Fruit fly (Drosophila melanogaster) whole organism, pupa: ENCODE measurements around the gene hyd.

Experiments used
- CG10348 ChIP-seq: fragments of 200-800 bp; sonication (Bioruptor generic); IDR thresholded peaks from 2 replicates; pipeline ENCODE4 v1.3.6; 2022; ENCODE audit warnings: missing biosample characterization, missing genetic modification characterization
- CG12605 ChIP-seq: fragments of 200-800 bp; sonication (Bioruptor generic); IDR thresholded peaks from 2 replicates; pipeline ENCODE4 v1.3.6; 2022; ENCODE audit warnings: missing biosample characterization, missing genetic modification characterization
- CG13204 ChIP-seq: fragments of 200-800 bp; sonication (Bioruptor generic); optimal IDR thresholded peaks from 2 replicates; lab custom pipeline; 2018; ENCODE audit warnings: missing biosample characterization, mild to moderate bottlenecking, missing genetic modification characterization, moderate library complexity
- CG14655 ChIP-seq: fragments of 200-800 bp; sonication (Bioruptor generic); optimal IDR thresholded peaks from 3 replicates; lab custom pipeline; 2017; ENCODE audit warnings: mild to moderate bottlenecking, missing biosample characterization, missing genetic modification reagents, missing genetic modification characterization
- CG15710 ChIP-seq: fragments of 200-800 bp; sonication (Bioruptor generic); optimal IDR thresholded peaks from 2 replicates; lab custom pipeline; 2018; ENCODE audit warnings: missing biosample characterization, mild to moderate bottlenecking, missing genetic modification characterization, moderate library complexity
- CG17806 ChIP-seq: fragments of 200-800 bp; sonication (Bioruptor generic); optimal IDR thresholded peaks from 2 replicates; lab custom pipeline; 2018; ENCODE audit warnings: missing biosample characterization, mild to moderate bottlenecking, missing genetic modification characterization, moderate library complexity
- CG32121 ChIP-seq: fragments of 200-800 bp; sonication (Bioruptor generic); IDR thresholded peaks from 2 replicates; pipeline ENCODE4 v1.3.6; 2022; ENCODE audit warnings: missing biosample characterization, missing genetic modification characterization
- CG34367 ChIP-seq: fragments of 200-800 bp; sonication (Bioruptor generic); optimal IDR thresholded peaks from 2 replicates; lab custom pipeline; 2018; ENCODE audit warnings: missing biosample characterization, mild to moderate bottlenecking, missing genetic modification characterization
- CG4496 ChIP-seq: fragments of 200-800 bp; sonication (Bioruptor generic); IDR thresholded peaks from 3 replicates; pipeline ENCODE4 v1.3.6; 2022; ENCODE audit warnings: missing biosample characterization, missing genetic modification characterization
- CG8159 ChIP-seq: fragments of 200-800 bp; sonication (Bioruptor generic); optimal IDR thresholded peaks from 3 replicates; lab custom pipeline; 2018; ENCODE audit warnings: missing biosample characterization, mild to moderate bottlenecking, missing genetic modification characterization, moderate library complexity
- CG8301 ChIP-seq: fragments of 200-800 bp; sonication (Bioruptor generic); optimal IDR thresholded peaks from 2 replicates; lab custom pipeline; 2018; ENCODE audit warnings: missing biosample characterization, mild to moderate bottlenecking, missing genetic modification characterization
- CG9948 ChIP-seq: fragments of 200-800 bp; sonication (Bioruptor generic); optimal IDR thresholded peaks from 2 replicates; lab custom pipeline; 2018; ENCODE audit warnings: missing biosample characterization, mild to moderate bottlenecking, missing genetic modification characterization, moderate library complexity
- D1 ChIP-seq: fragments of 200-800 bp; sonication (Bioruptor generic); optimal IDR thresholded peaks from 2 replicates; lab custom pipeline; 2018; ENCODE audit warnings: missing biosample characterization, mild to moderate bottlenecking, missing genetic modification characterization, moderate library complexity
- EcR ChIP-seq: fragments of 200-800 bp; sonication (Bioruptor generic); optimal IDR thresholded peaks from 3 replicates; lab custom pipeline; 2019; ENCODE audit warnings: missing biosample characterization, missing genetic modification characterization, mild to moderate bottlenecking, moderate library complexity, missing genetic modification reagents
- Ets98B ChIP-seq: fragments of 200-800 bp; sonication (Bioruptor generic); IDR thresholded peaks from 2 replicates; pipeline ENCODE4 v1.3.6; 2022; ENCODE audit warnings: missing biosample characterization, missing genetic modification characterization
- Pif1A ChIP-seq: fragments of 200-800 bp; sonication (Bioruptor generic); optimal IDR thresholded peaks from 3 replicates; lab custom pipeline; 2016; ENCODE audit warnings: missing biosample characterization, missing genetic modification characterization
- Pif1B ChIP-seq: fragments of 200-800 bp; sonication (Bioruptor generic); optimal IDR thresholded peaks from 3 replicates; lab custom pipeline; 2016; ENCODE audit warnings: missing biosample characterization, missing genetic modification characterization
- Snoo ChIP-seq: fragments of 200-800 bp; sonication (Bioruptor generic); optimal IDR thresholded peaks from 3 replicates; lab custom pipeline; 2017; ENCODE audit warnings: missing biosample characterization, mild to moderate bottlenecking, missing genetic modification characterization, inconsistent platforms
- fd96Ca ChIP-seq: fragments of 200-800 bp; sonication (Bioruptor generic); IDR thresholded peaks from 3 replicates; pipeline ENCODE4 v1.3.6; 2022; ENCODE audit warnings: missing biosample characterization, missing genetic modification characterization
- gl ChIP-seq: fragments of 200-800 bp; sonication (Bioruptor generic); optimal IDR thresholded peaks from 2 replicates; lab custom pipeline; 2018; ENCODE audit warnings: missing biosample characterization, mild to moderate bottlenecking, missing genetic modification characterization
- rn ChIP-seq: fragments of 200-800 bp; sonication (Bioruptor generic); IDR thresholded peaks from 2 replicates; pipeline ENCODE4 v1.3.6; 2022; ENCODE audit warnings: missing biosample characterization, missing genetic modification characterization

Gene hyd

DNA sequence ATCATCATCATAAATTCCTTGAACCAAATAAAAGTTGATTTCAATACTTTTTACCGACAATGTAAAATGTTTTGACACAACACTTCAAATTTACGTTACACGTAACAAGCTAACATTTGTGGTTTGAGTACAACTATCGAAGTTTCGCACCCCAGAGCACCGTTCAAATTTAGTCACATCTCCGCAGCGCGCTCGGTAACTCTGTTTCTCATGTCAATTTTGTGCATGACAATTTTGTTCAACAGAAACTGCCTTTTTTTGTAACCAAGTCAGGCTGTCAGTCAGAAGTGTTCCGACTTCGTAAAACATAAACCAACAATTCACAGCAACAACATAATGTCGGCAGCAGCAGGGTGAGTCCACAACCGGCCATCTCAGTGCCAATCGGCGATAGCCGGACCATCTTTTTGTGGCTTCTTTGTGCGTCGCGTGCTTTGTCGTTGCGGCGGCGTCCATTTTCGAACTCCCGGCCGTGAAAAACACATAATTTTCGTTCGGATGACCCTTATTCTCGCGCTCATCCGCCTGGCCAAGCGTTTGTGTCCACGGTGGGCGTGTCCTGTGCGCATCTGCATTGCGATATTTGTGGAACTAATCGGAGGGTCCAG lies 47.6 kb downstream of the hyd start, which contains the start of gene p23:
TSS of gene p23 (plus strand) at position 194 of the 608 bp plus-strand sequence.
- TF ChIP-seq CG15710 (no peak), Pif1B (GFP tag; lab: Kevin White, UChicago) (no peak), fd96Ca (no peak), Pif1A (GFP tag; lab: Kevin White, UChicago) (no peak), CG4496 (no peak), CG8159 (tag; lab: Kevin White, UChicago) (no peak), rn (GFP tag; lab: Robert Waterston, UW) (no peak), CG13204 (GFP tag; lab: Kevin White, UChicago) (no peak), EcR (GFP tag; lab: Kevin White, UChicago) (no peak), CG14655 (GFP tag; lab: Kevin White, UChicago) (no peak), CG10348 (no peak), D1 (no peak), CG8301 (tag; lab: Kevin White, UChicago) (no peak), gl (no peak), Snoo (tag; lab: Kevin White, UChicago) (no peak), Ets98B (GFP tag; lab: Robert Waterston, UW) (no peak), CG34367 (tag; lab: Kevin White, UChicago) (no peak), CG9948 (tag; lab: Kevin White, UChicago) (no peak), CG32121 (GFP tag; lab: Robert Waterston, UW) (no peak), CG12605 (no peak)

DNA sequence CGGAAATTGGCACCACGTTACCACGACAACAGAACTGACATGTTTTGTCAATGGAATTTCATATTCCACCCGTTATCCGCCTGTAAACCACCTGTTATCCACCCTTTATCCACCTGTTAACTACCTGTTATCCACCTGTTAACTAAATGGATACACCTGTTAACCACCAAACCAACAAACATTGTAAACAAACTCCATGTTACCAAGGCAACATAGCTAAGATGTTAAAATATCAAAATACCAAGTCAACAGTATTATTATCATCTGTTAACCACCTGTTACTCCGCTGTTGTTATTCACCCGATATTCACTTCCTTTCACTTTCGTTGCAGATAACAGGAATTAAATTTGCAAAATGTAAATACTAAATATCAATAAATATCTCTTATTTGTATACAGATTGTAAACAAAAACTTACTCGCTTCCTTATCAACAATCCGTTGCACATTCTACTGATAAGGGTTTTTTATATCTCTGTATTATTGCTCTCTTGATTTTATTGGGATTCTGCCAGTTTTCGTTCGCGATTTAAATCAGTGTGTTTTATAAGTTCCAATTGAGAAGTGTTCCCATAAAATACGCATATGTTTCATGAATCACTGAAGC lies 50.3 kb downstream of the hyd start, which contains the start of gene Nepl12:
TSS of gene Nepl12 (plus strand) at position 556 of the 606 bp plus-strand sequence.
- TF ChIP-seq EcR (GFP tag; lab: Kevin White, UChicago) (no peak), fd96Ca (no peak), CG12605 (peak; percentile 41; the same call in 1 of the 2 replicates)

DNA sequence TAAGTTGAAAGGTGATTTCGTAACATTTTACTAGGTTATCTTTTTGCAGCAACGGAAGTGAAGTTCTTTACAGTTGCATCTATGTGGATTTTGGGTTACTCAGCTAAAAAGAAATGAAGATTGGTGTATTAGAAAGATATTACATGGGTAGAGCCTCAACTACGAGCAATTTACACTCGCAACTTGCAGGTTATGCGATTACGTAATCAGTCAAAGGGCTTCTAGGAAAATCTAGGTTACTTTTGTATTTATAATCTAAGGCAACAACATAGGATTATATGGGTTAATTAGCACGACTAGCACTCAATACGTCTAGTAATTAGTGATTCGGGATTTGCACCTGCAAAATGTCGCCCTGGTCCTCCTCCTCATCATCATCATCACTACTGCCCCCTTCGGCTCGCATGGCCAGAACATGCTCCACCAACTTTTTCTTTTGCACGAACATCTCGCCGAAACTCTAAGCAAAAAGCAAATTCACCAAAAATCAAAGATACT lies 51.2 kb downstream of the hyd start, which contains the start of gene Dhc1:
TSS of gene Dhc1 (minus strand) at position 448 of the 498 bp plus-strand sequence.
- TF ChIP-seq CG4496 (no peak), CG10348 (no peak), CG15710 (no peak), fd96Ca (no peak), CG17806 (tag; lab: Kevin White, UChicago) (no peak), CG34367 (tag; lab: Kevin White, UChicago) (no peak), EcR (GFP tag; lab: Kevin White, UChicago) (no peak), CG32121 (GFP tag; lab: Robert Waterston, UW) (no peak), Snoo (tag; lab: Kevin White, UChicago) (no peak), CG13204 (GFP tag; lab: Kevin White, UChicago) (no peak), CG8159 (tag; lab: Kevin White, UChicago) (no peak), Pif1B (GFP tag; lab: Kevin White, UChicago) (no peak), CG14655 (GFP tag; lab: Kevin White, UChicago) (no peak), rn (GFP tag; lab: Robert Waterston, UW) (no peak), gl (no peak), Ets98B (GFP tag; lab: Robert Waterston, UW) (no peak), D1 (no peak)

DNA sequence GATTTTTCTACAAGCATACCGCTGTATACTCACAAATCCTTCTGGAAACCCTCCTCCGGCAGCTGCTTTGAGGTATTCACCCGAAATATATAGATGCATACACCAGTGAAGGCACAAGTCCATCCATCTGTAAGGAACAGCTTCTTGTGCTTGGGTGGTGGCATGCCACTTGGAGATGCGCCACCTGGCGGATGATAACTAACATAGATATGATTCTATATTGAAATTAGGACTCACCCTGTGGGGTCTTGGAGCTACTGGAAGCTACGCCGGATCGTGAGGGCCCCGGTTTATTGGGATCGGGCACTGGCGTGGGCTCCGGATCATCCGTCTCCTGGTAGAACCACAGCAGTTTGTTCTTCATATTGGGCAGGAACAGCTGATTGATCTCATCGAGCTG lies 52.2 kb downstream of the hyd start:
- TF ChIP-seq Ets98B (GFP tag; lab: Robert Waterston, UW) (no peak), CG12605 (no peak), CG14655 (GFP tag; lab: Kevin White, UChicago) (no peak), gl (no peak), Pif1B (GFP tag; lab: Kevin White, UChicago) (no peak), CG34367 (tag; lab: Kevin White, UChicago) (no peak), CG8159 (tag; lab: Kevin White, UChicago) (no peak), CG15710 (no peak), D1 (no peak), CG13204 (GFP tag; lab: Kevin White, UChicago) (no peak), CG17806 (tag; lab: Kevin White, UChicago) (no peak), fd96Ca (no peak), CG9948 (tag; lab: Kevin White, UChicago) (no peak), Snoo (tag; lab: Kevin White, UChicago) (no peak), Pif1A (GFP tag; lab: Kevin White, UChicago) (no peak), CG32121 (GFP tag; lab: Robert Waterston, UW) (no peak), rn (GFP tag; lab: Robert Waterston, UW) (no peak), CG8301 (tag; lab: Kevin White, UChicago) (no peak), CG10348 (no peak)

DNA sequence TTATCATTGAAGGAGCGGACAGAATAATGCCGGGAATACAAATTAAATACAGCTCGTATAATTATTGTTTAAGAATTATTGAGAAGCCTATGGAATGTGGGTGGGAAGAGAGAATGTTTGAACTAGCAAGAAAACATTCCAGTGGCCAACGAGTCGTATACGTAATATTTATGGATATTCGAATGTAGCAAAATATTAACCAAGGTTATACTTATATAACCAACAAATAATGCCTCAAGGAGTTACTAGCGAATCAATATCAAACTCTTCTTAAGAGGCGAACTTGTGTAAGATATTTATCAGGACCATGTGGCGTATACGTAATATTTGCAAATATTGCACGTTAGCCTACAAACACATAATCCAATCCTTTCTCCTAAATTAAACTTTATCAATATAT lies 60.0 kb downstream of the hyd start:
- no peak for TF ChIP-seq fd96Ca
- no peak for TF ChIP-seq Snoo (tag; lab: Kevin White, UChicago)
- TF ChIP-seq CG15710: no peak
- TF ChIP-seq Pif1A (GFP tag; lab: Kevin White, UChicago): no peak
- no peak for TF ChIP-seq Pif1B (GFP tag; lab: Kevin White, UChicago)
- TF ChIP-seq CG13204 (GFP tag; lab: Kevin White, UChicago): no peak
- TF ChIP-seq CG4496: no peak
- no peak for TF ChIP-seq CG9948 (tag; lab: Kevin White, UChicago)
- TF ChIP-seq Ets98B (GFP tag; lab: Robert Waterston, UW): no peak
